Worm (Caenorhabditis elegans): ENCODE measurements around the gene clec-36.

clec-36 gene

DNA sequence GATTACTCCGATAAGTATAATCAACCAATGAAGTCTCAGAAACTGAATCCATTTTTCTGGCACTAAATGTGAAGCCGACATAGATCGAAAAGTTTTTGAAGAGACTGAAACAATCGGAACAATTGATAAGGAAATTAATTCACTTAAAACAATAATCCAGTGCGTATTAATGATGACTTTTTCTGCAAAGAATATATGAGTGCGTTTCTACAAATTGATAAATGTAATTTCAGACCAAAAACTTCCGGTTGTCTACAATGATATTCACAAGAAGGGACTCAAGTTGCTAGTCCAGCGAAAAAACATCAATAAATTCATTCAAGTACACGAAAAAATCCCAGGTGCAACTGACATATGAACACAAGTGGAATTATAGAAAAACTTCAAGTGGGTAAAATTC is 21.3 kb upstream of the clec-36 start, which contains the start of gene clec-33:
Gene clec-33, minus strand, starts transcription at position 101 of the 400 bp plus-strand sequence.
- TF ChIP-seq egl-27 (tag; optimal IDR thresholded peaks at IDR 0.05) (no peak), pqm-1 (tag; optimal IDR thresholded peaks at IDR 0.05) (no peak), T20F7.1 (GFP tag; optimal IDR thresholded peaks at IDR 0.05) (no peak), ztf-11 (tag; optimal IDR thresholded peaks at IDR 0.05) (no peak), dpl-1 (GFP tag; optimal IDR thresholded peaks at IDR 0.05) (no peak), madf-9 (GFP tag; conservative IDR thresholded peaks at IDR 0.05) (no peak), Y75B8A.6 (GFP tag; IDR thresholded peaks at IDR 0.05) (no peak), dve-1 (tag; optimal IDR thresholded peaks at IDR 0.05; ENCODE audit: insufficient read depth) (no peak), nhr-11 (tag; optimal IDR thresholded peaks at IDR 0.05) (no peak)

DNA sequence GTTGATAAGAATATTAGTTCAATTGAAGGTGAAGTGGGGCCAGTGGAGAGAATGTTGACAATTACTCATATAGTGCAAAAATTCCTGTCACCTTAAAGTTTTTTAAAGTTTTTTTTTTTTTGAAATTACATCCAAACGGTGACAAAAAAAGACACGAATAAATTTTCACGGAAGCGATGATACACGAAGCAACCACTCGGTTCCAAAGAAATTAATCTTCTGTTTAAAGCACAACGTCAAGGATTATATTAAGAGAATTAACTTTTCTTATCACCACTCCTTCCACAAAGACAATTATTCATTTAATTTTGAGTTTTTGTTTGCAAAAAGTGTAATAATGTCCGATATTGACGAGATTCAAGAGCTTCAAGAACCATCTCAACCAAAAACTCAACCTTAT is 17.0 kb upstream of the clec-36 start, which contains the start of gene clec-28:
Gene clec-28, plus strand, starts transcription at position 301 of the 400 bp plus-strand sequence.
- no peak for TF ChIP-seq lir-3 (tag; optimal IDR thresholded peaks at IDR 0.05)
- no peak for TF ChIP-seq madf-9 (GFP tag; conservative IDR thresholded peaks at IDR 0.05)
- TF ChIP-seq ceh-82 (tag; optimal IDR thresholded peaks at IDR 0.05): no peak
- no peak for TF ChIP-seq hmg-1.1 (GFP tag; IDR thresholded peaks at IDR 0.05)
- TF ChIP-seq mes-2 (tag; optimal IDR thresholded peaks at IDR 0.05; ENCODE audit: poor library complexity, severe bottlenecking): no peak
- no peak for TF ChIP-seq ama-1 (optimal IDR thresholded peaks at IDR 0.05)
- TF ChIP-seq unc-62 (GFP tag; optimal IDR thresholded peaks at IDR 0.05 in 1 of 2): no peak
- TF ChIP-seq unc-62 (tag; optimal IDR thresholded peaks at IDR 0.05): no peak
- no peak for TF ChIP-seq duxl-1 (tag; optimal IDR thresholded peaks at IDR 0.05; ENCODE audit: poor library complexity)
- TF ChIP-seq R02D3.7 (tag; optimal IDR thresholded peaks at IDR 0.05): no peak

DNA sequence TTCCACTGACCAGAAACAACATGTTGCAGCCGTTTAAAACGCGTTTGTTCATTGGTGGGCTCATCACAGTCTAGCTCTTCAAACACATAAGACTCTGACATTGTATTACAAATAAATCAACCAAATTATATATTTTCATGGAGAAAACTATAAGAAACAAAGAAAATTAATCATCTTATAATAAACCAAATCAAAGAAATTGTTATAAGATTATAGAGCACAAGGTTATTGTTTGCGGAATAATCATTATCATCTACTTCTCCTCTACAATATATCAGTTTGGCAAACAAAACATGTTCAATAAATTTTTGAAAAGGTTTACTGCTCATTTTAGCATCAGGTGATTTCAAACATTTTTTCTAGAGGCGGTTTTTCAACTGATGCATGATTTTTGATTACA is 13.3 kb upstream of the clec-36 start, which contains the start of the genes clec-32 and clec-24:
Gene clec-32, minus strand, starts transcription at position 101 of the 400 bp plus-strand sequence.
Gene clec-24, plus strand, starts transcription at position 294 of the 400 bp plus-strand sequence.
- TF ChIP-seq pqm-1 (tag; optimal IDR thresholded peaks at IDR 0.05) (no peak), set-16 (GFP tag; IDR thresholded peaks at IDR 0.05) (no peak), Y105C5A.15 (GFP tag; IDR thresholded peaks at IDR 0.05) (no peak), mep-1 (tag; optimal IDR thresholded peaks at IDR 0.05) (no peak), T26A8.4 (GFP tag; IDR thresholded peaks at IDR 0.05) (no peak), ZK546.5 (tag; optimal IDR thresholded peaks at IDR 0.05) (no peak), gei-8 (GFP tag; optimal IDR thresholded peaks at IDR 0.05) (no peak), nhr-102 (tag; optimal IDR thresholded peaks at IDR 0.05) (no peak), mdl-1 (tag; optimal IDR thresholded peaks at IDR 0.05) (no peak), hif-1 (tag; optimal IDR thresholded peaks at IDR 0.05) (no peak), T20F7.1 (GFP tag; optimal IDR thresholded peaks at IDR 0.05) (no peak), zag-1 (tag; optimal IDR thresholded peaks at IDR 0.05) (no peak), nhr-28 (tag; optimal IDR thresholded peaks at IDR 0.05) (no peak), D1046.2 (GFP tag; IDR thresholded peaks at IDR 0.05) (no peak), unc-39 (tag; optimal IDR thresholded peaks at IDR 0.05) (no peak), dmd-9 (GFP tag; IDR thresholded peaks at IDR 0.05) (no peak)

DNA sequence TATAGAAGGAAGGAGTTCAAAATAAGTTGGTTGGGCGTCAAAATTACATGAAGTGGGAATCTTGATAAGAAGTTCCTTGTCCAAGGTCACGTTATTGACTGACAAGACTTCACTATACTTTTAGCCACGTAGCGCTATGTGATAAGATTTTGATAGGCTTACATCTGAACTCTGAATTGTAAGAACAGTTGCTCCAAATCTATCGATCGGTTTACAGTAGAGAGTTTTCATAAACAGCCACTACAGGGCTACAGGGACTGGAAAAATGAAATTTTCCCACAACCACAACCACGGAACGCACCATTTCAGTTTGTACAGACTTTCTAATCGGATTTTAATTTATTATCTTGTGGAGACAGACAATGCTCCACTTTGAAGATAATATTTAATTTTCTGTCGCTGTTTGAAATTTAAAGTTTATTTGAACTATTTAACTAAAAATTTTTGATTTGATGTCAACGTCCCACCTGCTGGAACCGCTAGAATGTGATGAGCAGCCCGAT is 9.6 kb upstream of the clec-36 start, which contains the start of the genes clec-31 and clec-22:
Gene clec-31, minus strand, starts transcription at position 101 of the 503 bp plus-strand sequence.
Gene clec-22, plus strand, starts transcription at position 453 of the 503 bp plus-strand sequence.
- TF ChIP-seq zag-1 (tag; optimal IDR thresholded peaks at IDR 0.05) (no peak), lsy-2 (tag; optimal IDR thresholded peaks at IDR 0.05) (no peak), nhr-6 (tag; optimal IDR thresholded peaks at IDR 0.05) (no peak), mes-2 (tag; optimal IDR thresholded peaks at IDR 0.05; ENCODE audit: poor library complexity, severe bottlenecking) (no peak), daf-16 (GFP tag; optimal IDR thresholded peaks at IDR 0.05) (no peak), daf-16 (tag; optimal IDR thresholded peaks at IDR 0.05) (no peak), F49E8.2 (tag; optimal IDR thresholded peaks at IDR 0.05; ENCODE audit: borderline replicate concordance) (no peak), R02D3.7 (tag; optimal IDR thresholded peaks at IDR 0.05) (no peak), ztf-7 (tag; optimal IDR thresholded peaks at IDR 0.05) (no peak), lim-7 (GFP tag; IDR thresholded peaks at IDR 0.05) (no peak), set-16 (GFP tag; IDR thresholded peaks at IDR 0.05) (no peak), ceh-28 (tag; optimal IDR thresholded peaks at IDR 0.05) (no peak), lir-3 (tag; optimal IDR thresholded peaks at IDR 0.05) (no peak), nhr-10 (tag; optimal IDR thresholded peaks at IDR 0.05) (no peak), mep-1 (tag; optimal IDR thresholded peaks at IDR 0.05) (no peak), Y5F2A.4 (GFP tag; optimal IDR thresholded peaks at IDR 0.05) (no peak), nhr-48 (tag; optimal IDR thresholded peaks at IDR 0.05) (no peak), dmd-8 (GFP tag; IDR thresholded peaks at IDR 0.05) (no peak), egl-27 (tag; optimal IDR thresholded peaks at IDR 0.05) (no peak), dmd-9 (GFP tag; IDR thresholded peaks at IDR 0.05) (no peak)
